Worm (Caenorhabditis elegans) whole organism, L2 larva: ENCODE results near the gene nspd-4.
"Not testable (repeated sequence)": the region's sequence is repeated elsewhere in the genome, so short reads cannot be mapped to it uniquely, and the experiment has no call there.

Experiments
- R02D3.7 ChIP-seq: fragments of 150-350 bp; optimal IDR thresholded peaks from 2 replicates; lab custom pipeline; 2014; ENCODE audit warnings: missing biosample characterization, missing genetic modification characterization
- ZK546.5 ChIP-seq: sonication (generic microtip); optimal IDR thresholded peaks from 2 replicates; lab custom pipeline; 2017; ENCODE audit warnings: missing biosample characterization, missing genetic modification characterization
- alr-1 ChIP-seq: fragments of 150-350 bp; optimal IDR thresholded peaks from 2 replicates; lab custom pipeline; 2014; ENCODE audit warnings: missing biosample characterization, missing genetic modification characterization
- aly-2 ChIP-seq: fragments of 150-350 bp; optimal IDR thresholded peaks from 2 replicates; lab custom pipeline; 2014; ENCODE audit warnings: missing biosample characterization, missing genetic modification characterization
- ama-1 ChIP-seq: fragments of 150-350 bp; optimal IDR thresholded peaks from 2 replicates; lab custom pipeline; 2018; ENCODE audit warnings: inconsistent platforms
- blmp-1 ChIP-seq: sonication (generic microtip); optimal IDR thresholded peaks from 2 replicates; lab custom pipeline; 2017; ENCODE audit warnings: missing genetic modification characterization, mild to moderate bottlenecking, missing compliant biosample characterization, antibody characterized with exemption, moderate library complexity; ENCODE audit not compliant: insufficient read depth
- crh-2 ChIP-seq: sonication (generic microtip); optimal IDR thresholded peaks from 2 replicates; lab custom pipeline; 2017; ENCODE audit warnings: missing biosample characterization, missing genetic modification characterization
- dmd-4 ChIP-seq: sonication (generic microtip); optimal IDR thresholded peaks from 2 replicates; lab custom pipeline; 2017; ENCODE audit warnings: missing biosample characterization, missing genetic modification characterization
- elt-1 ChIP-seq: fragments of 150-350 bp; optimal IDR thresholded peaks from 2 replicates; lab custom pipeline; 2014; ENCODE audit warnings: missing biosample characterization, missing genetic modification characterization
- elt-3 ChIP-seq: sonication (generic microtip); optimal IDR thresholded peaks from 2 replicates; lab custom pipeline; 2017; ENCODE audit warnings: missing biosample characterization, missing genetic modification characterization
- fos-1 ChIP-seq: fragments of 150-350 bp; optimal IDR thresholded peaks from 2 replicates; lab custom pipeline; 2014; ENCODE audit warnings: missing biosample characterization, missing genetic modification characterization
- gmeb-1 ChIP-seq: fragments of 150-350 bp; optimal IDR thresholded peaks from 2 replicates; lab custom pipeline; 2014; ENCODE audit warnings: missing biosample characterization, missing genetic modification characterization
- lin-11 ChIP-seq: fragments of 150-350 bp; sonication (generic microtip); optimal IDR thresholded peaks from 2 replicates; lab custom pipeline; 2014; ENCODE audit warnings: missing biosample characterization, missing genetic modification characterization, inconsistent platforms, mixed read lengths
- lin-13 ChIP-seq: fragments of 150-350 bp; optimal IDR thresholded peaks from 2 replicates; lab custom pipeline; 2014; ENCODE audit warnings: missing biosample characterization, missing genetic modification reagents, missing genetic modification characterization
- lin-39 ChIP-seq: fragments of 150-350 bp; optimal IDR thresholded peaks from 2 replicates; lab custom pipeline; 2014; ENCODE audit warnings: missing biosample characterization, missing genetic modification reagents, missing genetic modification characterization
- mab-5 ChIP-seq: fragments of 150-350 bp; optimal IDR thresholded peaks from 2 replicates; lab custom pipeline; 2014; ENCODE audit warnings: missing biosample characterization, missing genetic modification characterization
- mbf-1 ChIP-seq: sonication (generic microtip); optimal IDR thresholded peaks from 2 replicates; lab custom pipeline; 2017; ENCODE audit warnings: missing biosample characterization, missing genetic modification characterization
- mdl-1 ChIP-seq, 2 experiments: fragments of 150-350 bp in 1 of 2; sonication (generic microtip) in 1 of 2; optimal IDR thresholded peaks; 2 replicates each; lab custom pipeline; 2017; ENCODE audit warnings: missing biosample characterization in 2 of 2, missing genetic modification characterization in 2 of 2
- nhr-11 ChIP-seq: fragments of 150-350 bp; optimal IDR thresholded peaks from 2 replicates; lab custom pipeline; 2014; ENCODE audit warnings: missing biosample characterization, missing genetic modification characterization
- nhr-12 ChIP-seq: fragments of 150-350 bp; optimal IDR thresholded peaks from 2 replicates; lab custom pipeline; 2014; ENCODE audit warnings: missing biosample characterization, missing genetic modification characterization
- nhr-23 ChIP-seq: fragments of 150-350 bp; optimal IDR thresholded peaks from 2 replicates; lab custom pipeline; 2014; ENCODE audit warnings: missing biosample characterization, missing genetic modification reagents, missing genetic modification characterization
- nhr-237 ChIP-seq: fragments of 150-350 bp; optimal IDR thresholded peaks from 2 replicates; lab custom pipeline; 2014; ENCODE audit warnings: missing biosample characterization, missing genetic modification characterization
- nhr-6 ChIP-seq: fragments of 150-350 bp; optimal IDR thresholded peaks from 2 replicates; lab custom pipeline; 2014; ENCODE audit warnings: missing biosample characterization, missing genetic modification characterization
- nhr-77 ChIP-seq: fragments of 150-350 bp; optimal IDR thresholded peaks from 2 replicates; lab custom pipeline; 2014; ENCODE audit warnings: missing biosample characterization, missing genetic modification characterization
- sem-4 ChIP-seq: fragments of 150-350 bp; optimal IDR thresholded peaks from 2 replicates; lab custom pipeline; 2014; ENCODE audit warnings: missing biosample characterization, missing genetic modification reagents, missing genetic modification characterization
- sma-3 ChIP-seq: sonication (generic microtip); optimal IDR thresholded peaks from 2 replicates; lab custom pipeline; 2016; ENCODE audit warnings: missing genetic modification reagents, missing genetic modification characterization, missing compliant biosample characterization
- sma-9 ChIP-seq, 2 experiments: fragments of 150-350 bp in 1 of 2; sonication (generic microtip) in 1 of 2; optimal IDR thresholded peaks; 2 replicates each; lab custom pipeline; 2014 to 2016; ENCODE audit warnings: missing genetic modification characterization in 2 of 2, mild to moderate bottlenecking in 1 of 2, missing biosample characterization in 1 of 2, missing compliant biosample characterization in 1 of 2, missing genetic modification reagents in 1 of 2, moderate library complexity in 1 of 2
- snpc-4 ChIP-seq: fragments of 150-350 bp; optimal IDR thresholded peaks from 2 replicates; lab custom pipeline; 2014; ENCODE audit warnings: missing biosample characterization, missing genetic modification characterization
- unc-39 ChIP-seq: fragments of 150-350 bp; optimal IDR thresholded peaks from 2 replicates; lab custom pipeline; 2014; ENCODE audit warnings: missing biosample characterization, missing genetic modification characterization
- unc-55 ChIP-seq: fragments of 150-350 bp; sonication (generic microtip); optimal IDR thresholded peaks from 3 replicates; lab custom pipeline; 2014; ENCODE audit warnings: missing biosample characterization, missing genetic modification reagents, missing genetic modification characterization
- unc-62 ChIP-seq: fragments of 150-350 bp; optimal IDR thresholded peaks from 2 replicates; lab custom pipeline; 2014; ENCODE audit warnings: missing biosample characterization, missing genetic modification reagents, missing genetic modification characterization
- ztf-1 ChIP-seq: fragments of 200-800 bp; sonication (Bioruptor generic); conservative IDR thresholded peaks from 2 replicates; pipeline ENCODE4 v1.3.6; 2022; ENCODE audit warnings: missing genetic modification characterization, missing compliant biosample characterization
- ztf-11 ChIP-seq: sonication (generic microtip); optimal IDR thresholded peaks from 2 replicates; lab custom pipeline; 2017; ENCODE audit warnings: missing biosample characterization, missing genetic modification characterization

Gene nspd-4

ce11 chrII:4842143-4842658 is at the start of gene nspd-4, which contains the start of gene T23B7.2:
nspd-4 (plus strand) TSS chrII:4842608.
T23B7.2 (minus strand) TSS chrII:4842243.
- not testable (repeated sequence) for TF ChIP-seq ztf-11 (tag; lab: Kevin White, UChicago); unc-62; ztf-1 (GFP tag; lab: Robert Waterston, UW)

DNA sequence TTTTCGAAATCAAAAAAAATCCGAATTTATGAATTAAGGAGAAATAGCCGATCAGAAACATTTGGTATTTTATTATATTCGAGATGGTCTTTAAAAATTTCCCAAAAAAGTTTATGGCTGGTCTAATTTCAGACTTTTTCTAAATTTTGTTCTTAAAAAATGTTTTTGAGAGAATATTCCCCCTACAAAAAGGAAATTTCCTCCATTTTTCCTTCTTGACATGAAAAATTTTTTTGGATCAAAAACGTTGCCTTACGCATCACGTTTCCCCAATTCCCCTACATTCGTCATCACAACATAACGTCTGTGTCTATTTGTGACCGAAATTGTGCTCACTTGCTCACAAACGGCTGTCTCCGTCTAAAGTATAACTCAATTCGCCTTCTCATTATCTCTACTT is 49.1 kb upstream of the nspd-4 start:
- no peak for TF ChIP-seq fos-1 (tag; lab: Kevin White, UChicago)
- TF ChIP-seq sem-4 (tag; lab: Kevin White, UChicago), result no peak
- no peak for TF ChIP-seq gmeb-1 (tag; lab: Kevin White, UChicago)
- TF ChIP-seq unc-39 (tag; lab: Kevin White, UChicago), result no peak
- no peak for TF ChIP-seq sma-3 (GFP tag; lab: Kevin White, UChicago)
- no peak for TF ChIP-seq aly-2 (tag; lab: Kevin White, UChicago)
- no peak for TF ChIP-seq nhr-12 (tag; lab: Kevin White, UChicago)

- TF ChIP-seq dmd-4 (tag; lab: Kevin White, UChicago), result no peak
Observed at ce11 chrII:4795461-4795860, 46.9 kb upstream of the nspd-4 start, which contains the start of gene C33F10.4. C33F10.4 (plus strand) TSS chrII:4795761.

- TF ChIP-seq ama-1 (lab: Kevin White, UChicago), result no peak
- no peak for TF ChIP-seq ZK546.5
- TF ChIP-seq R02D3.7, result no peak
- no peak for TF ChIP-seq sem-4 (tag; lab: Kevin White, UChicago)
- TF ChIP-seq ztf-11 (tag; lab: Kevin White, UChicago), result no peak
- no peak for TF ChIP-seq nhr-6 (tag; lab: Kevin White, UChicago)
- TF ChIP-seq alr-1 (tag; lab: Kevin White, UChicago), result no peak
- TF ChIP-seq lin-11 (tag; lab: Kevin White, UChicago), result no peak
- no peak for TF ChIP-seq mbf-1 (tag; lab: Kevin White, UChicago)
- no peak for TF ChIP-seq mdl-1 (tag; optimal IDR thresholded peaks at IDR 0.05; lab: Kevin White, UChicago)
- no peak for TF ChIP-seq sma-9 (GFP tag; optimal IDR thresholded peaks at IDR 0.05; lab: Kevin White, UChicago)
- no peak for TF ChIP-seq sma-9 (tag; optimal IDR thresholded peaks at IDR 0.05; lab: Kevin White, UChicago)
- no peak for TF ChIP-seq nhr-23 (tag; lab: Kevin White, UChicago)
- no peak for TF ChIP-seq nhr-77 (tag; lab: Kevin White, UChicago)
- no peak for TF ChIP-seq mab-5
- no peak for TF ChIP-seq elt-1
- no peak for TF ChIP-seq nhr-11 (tag; lab: Kevin White, UChicago)
Observed at ce11 chrII:4797071-4797470, 45.3 kb upstream of the nspd-4 start, which contains the start of gene C33F10.14. C33F10.14 (plus strand) TSS chrII:4797371.

ce11 chrII:4800524-4800923 is 41.9 kb upstream of the nspd-4 start:
- TF ChIP-seq snpc-4 (tag; lab: Kevin White, UChicago) (no peak), ama-1 (lab: Kevin White, UChicago) (no peak), crh-2 (tag; lab: Kevin White, UChicago) (no peak), lin-39 (tag; lab: Kevin White, UChicago) (no peak), unc-62 (no peak), elt-3 (tag; lab: Kevin White, UChicago) (no peak), nhr-237 (tag; lab: Kevin White, UChicago) (no peak)
- TF ChIP-seq, all 48 proteins: peak for 0

ce11 chrII:4802917-4803316 is 39.5 kb upstream of the nspd-4 start:
- no peak for TF ChIP-seq elt-3 (tag; lab: Kevin White, UChicago)
- TF ChIP-seq lin-13, result no peak
- no peak for TF ChIP-seq unc-55 (GFP tag; lab: Kevin White, UChicago)
- no peak for TF ChIP-seq snpc-4 (tag; lab: Kevin White, UChicago)
- no peak for TF ChIP-seq sma-3 (GFP tag; lab: Kevin White, UChicago)
- TF ChIP-seq crh-2 (tag; lab: Kevin White, UChicago), result peak; percentile 24
- TF ChIP-seq fos-1 (tag; lab: Kevin White, UChicago), result peak; percentile 83
- TF ChIP-seq unc-62, result no peak
- no peak for TF ChIP-seq mbf-1 (tag; lab: Kevin White, UChicago)
- peak; percentile 77 for TF ChIP-seq blmp-1 (tag; lab: Kevin White, UChicago)
- TF ChIP-seq, all 48 proteins: peak for 3
